Worm (Caenorhabditis elegans) whole organism, L4 larva: ENCODE measurements around the gene nrfl-1.

ENCODE experiments used
- F10B5.3 ChIP-seq: sonication (generic microtip); optimal IDR thresholded peaks from 2 replicates; lab custom pipeline; 2016; ENCODE audit warnings: mild to moderate bottlenecking, missing genetic modification characterization, missing compliant biosample characterization
- Y105C5A.15 ChIP-seq: fragments of 200-800 bp; sonication (Bioruptor generic); IDR thresholded peaks from 2 replicates; pipeline ENCODE4 v1.3.6; 2022; ENCODE audit warnings: missing genetic modification characterization, missing compliant biosample characterization
- daf-12 ChIP-seq: fragments of 150-350 bp; optimal IDR thresholded peaks from 2 replicates; lab custom pipeline; 2014; ENCODE audit warnings: missing biosample characterization, missing genetic modification reagents, missing genetic modification characterization
- daf-16 ChIP-seq, 3 experiments: sonication (generic microtip); optimal IDR thresholded peaks; 2 replicates each; lab custom pipeline; 2016 to 2017; ENCODE audit warnings: missing genetic modification characterization in 3 of 3, missing genetic modification reagents in 3 of 3, mild to moderate bottlenecking in 2 of 3, missing compliant biosample characterization in 2 of 3, missing biosample characterization in 1 of 3, moderate library complexity in 1 of 3
- dpl-1 ChIP-seq: fragments of 150-350 bp; optimal IDR thresholded peaks from 2 replicates; lab custom pipeline; 2014; ENCODE audit warnings: missing biosample characterization, missing genetic modification reagents, missing genetic modification characterization
- mdl-1 ChIP-seq, 2 experiments: fragments of 150-350 bp in 1 of 2; sonication (generic microtip) in 1 of 2; optimal IDR thresholded peaks; 2 replicates each; lab custom pipeline; 2014 to 2017; ENCODE audit warnings: missing biosample characterization in 2 of 2, missing genetic modification characterization in 2 of 2
- mdt-29 ChIP-seq: fragments of 200-800 bp; sonication (Bioruptor generic); IDR thresholded peaks from 2 replicates; pipeline ENCODE4 v1.3.6; 2022; ENCODE audit warnings: missing genetic modification reagents, missing genetic modification characterization, missing compliant biosample characterization
- mxl-2 ChIP-seq: fragments of 200-800 bp; sonication (Bioruptor generic); conservative IDR thresholded peaks from 2 replicates; pipeline ENCODE4 v1.3.6; 2022; ENCODE audit warnings: missing genetic modification reagents, missing genetic modification characterization, missing compliant biosample characterization
- mxl-3 ChIP-seq: fragments of 200-800 bp; sonication (Bioruptor generic); optimal IDR thresholded peaks from 2 replicates; lab custom pipeline; 2018; ENCODE audit warnings: mild to moderate bottlenecking, missing genetic modification characterization, missing compliant biosample characterization
- nhr-77 ChIP-seq: fragments of 150-350 bp; optimal IDR thresholded peaks from 2 replicates; lab custom pipeline; 2014; ENCODE audit warnings: missing biosample characterization, missing genetic modification characterization
- pha-4 ChIP-seq, 2 experiments: fragments of 150-350 bp in 1 of 2; fragments of 200-800 bp in 1 of 2; sonication (Bioruptor generic) in 1 of 2; IDR thresholded peaks in 1 of 2; optimal IDR thresholded peaks in 1 of 2; 2 replicates each; pipeline versions ENCODE4 v1.3.6 to Lab custom; 2014 to 2022; ENCODE audit warnings: missing genetic modification characterization in 2 of 2, missing genetic modification reagents in 2 of 2, missing biosample characterization in 1 of 2, missing compliant biosample characterization in 1 of 2

DNA sequence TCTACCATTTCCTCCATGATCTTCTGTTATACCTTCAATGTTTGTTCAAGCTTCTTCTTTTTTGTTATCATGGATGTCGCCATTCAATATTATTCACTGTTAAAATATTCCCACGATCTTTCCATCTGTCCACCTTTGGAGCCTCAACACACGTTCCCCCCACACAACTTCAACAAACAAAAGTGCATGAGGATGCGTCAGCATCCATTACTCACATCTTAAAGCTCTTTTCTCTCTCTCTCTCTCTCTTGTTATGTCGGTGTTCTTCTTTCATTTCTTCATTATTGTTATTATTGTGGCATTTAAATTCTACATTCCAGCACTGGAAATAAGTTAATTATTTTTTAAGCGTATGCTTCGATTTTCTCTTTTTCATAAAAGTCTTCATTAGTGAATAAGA is 4.8 kb upstream of the nrfl-1 start:
- TF ChIP-seq mxl-2 (GFP tag; lab: Robert Waterston, UW) (no peak), pha-4 (GFP tag; IDR thresholded peaks at IDR 0.05; lab: Robert Waterston, UW) (no peak), pha-4 (tag; optimal IDR thresholded peaks at IDR 0.05; lab: Kevin White, UChicago) (no peak), mdl-1 (tag; optimal IDR thresholded peaks at IDR 0.05; lab: Kevin White, UChicago) (no peak), dpl-1 (GFP tag; lab: Kevin White, UChicago) (no peak), Y105C5A.15 (GFP tag; lab: Robert Waterston, UW) (no peak), mxl-3 (GFP tag; lab: Kevin White, UChicago) (no peak), F10B5.3 (tag; lab: Kevin White, UChicago) (no peak), daf-12 (tag; lab: Kevin White, UChicago) (no peak), nhr-77 (no peak), mdt-29 (GFP tag; lab: Robert Waterston, UW) (no peak), daf-16 (GFP tag; optimal IDR thresholded peaks at IDR 0.05; lab: Kevin White, UChicago) (no peak), daf-16 (tag; optimal IDR thresholded peaks at IDR 0.05; lab: Kevin White, UChicago) (no peak)
